Worm (Caenorhabditis elegans) whole organism, late embryonic: ENCODE results near the gene cest-8.

Source experiments
- C08G9.2 ChIP-seq: sonication (generic microtip); optimal IDR thresholded peaks from 2 replicates; lab custom pipeline; 2016; ENCODE audit warnings: mild to moderate bottlenecking, missing genetic modification characterization, moderate library complexity, missing compliant biosample characterization
- K09A11.1 ChIP-seq: sonication (generic microtip); optimal IDR thresholded peaks from 2 replicates; lab custom pipeline; 2017; ENCODE audit warnings: antibody characterized with exemption, mild to moderate bottlenecking, missing genetic modification characterization, missing compliant biosample characterization; ENCODE audit not compliant: insufficient read depth
- T23F11.4 ChIP-seq: fragments of 200-800 bp; sonication (Bioruptor generic); optimal IDR thresholded peaks from 2 replicates; lab custom pipeline; 2018; ENCODE audit warnings: mild to moderate bottlenecking, missing genetic modification characterization, missing compliant biosample characterization
- Y22D7AL.16 ChIP-seq: sonication (generic microtip); optimal IDR thresholded peaks from 2 replicates; lab custom pipeline; 2016; ENCODE audit warnings: missing genetic modification characterization, missing compliant biosample characterization
- ama-1 ChIP-seq: fragments of 150-350 bp; optimal IDR thresholded peaks from 2 replicates; lab custom pipeline; 2014
- ceh-14 ChIP-seq: sonication (generic microtip); optimal IDR thresholded peaks from 2 replicates; lab custom pipeline; 2016; ENCODE audit warnings: missing genotype, missing genetic modification characterization, missing compliant biosample characterization
- ceh-18 ChIP-seq: sonication (generic microtip); optimal IDR thresholded peaks from 2 replicates; lab custom pipeline; 2016; ENCODE audit warnings: missing genetic modification characterization, missing compliant biosample characterization
- ceh-2 ChIP-seq: sonication (generic microtip); optimal IDR thresholded peaks from 2 replicates; lab custom pipeline; 2016; ENCODE audit warnings: missing genotype, missing genetic modification characterization, missing compliant biosample characterization
- ceh-22 ChIP-seq: sonication (generic microtip); optimal IDR thresholded peaks from 2 replicates; lab custom pipeline; 2017; ENCODE audit warnings: missing biosample characterization, missing genetic modification characterization
- ceh-30 ChIP-seq: fragments of 150-350 bp; optimal IDR thresholded peaks from 2 replicates; lab custom pipeline; 2014; ENCODE audit warnings: missing biosample characterization, missing genetic modification characterization
- ceh-31 ChIP-seq: sonication (generic microtip); optimal IDR thresholded peaks from 2 replicates; lab custom pipeline; 2016; ENCODE audit warnings: missing genetic modification characterization, missing compliant biosample characterization
- ceh-34 ChIP-seq: sonication (generic microtip); optimal IDR thresholded peaks from 2 replicates; lab custom pipeline; 2016; ENCODE audit warnings: mild to moderate bottlenecking, missing genetic modification characterization, missing compliant biosample characterization
- ceh-45 ChIP-seq: fragments of 200-800 bp; sonication (Bioruptor generic); IDR thresholded peaks from 2 replicates; pipeline ENCODE4 v1.3.6; 2022; ENCODE audit warnings: missing genetic modification reagents, missing genetic modification characterization, missing compliant biosample characterization
- ceh-48 ChIP-seq: sonication (generic microtip); optimal IDR thresholded peaks from 2 replicates; lab custom pipeline; 2016; ENCODE audit warnings: missing genetic modification characterization, inconsistent platforms, missing compliant biosample characterization
- ceh-6 ChIP-seq: fragments of 200-800 bp; sonication (Bioruptor generic); optimal IDR thresholded peaks from 2 replicates; lab custom pipeline; 2018; ENCODE audit warnings: mild to moderate bottlenecking, missing genetic modification characterization, missing compliant biosample characterization
- ceh-9 ChIP-seq: sonication (generic microtip); optimal IDR thresholded peaks from 2 replicates; lab custom pipeline; 2016; ENCODE audit warnings: mild to moderate bottlenecking, missing genetic modification characterization, inconsistent platforms, missing compliant biosample characterization
- che-1 ChIP-seq: sonication (generic microtip); optimal IDR thresholded peaks from 2 replicates; lab custom pipeline; 2016; ENCODE audit warnings: mild to moderate bottlenecking, missing genetic modification characterization, missing compliant biosample characterization
- dve-1 ChIP-seq: sonication (generic microtip); optimal IDR thresholded peaks from 2 replicates; lab custom pipeline; 2017; ENCODE audit warnings: antibody characterized with exemption, mild to moderate bottlenecking, missing genetic modification characterization, missing compliant biosample characterization
- fkh-6 ChIP-seq: sonication (generic microtip); optimal IDR thresholded peaks from 2 replicates; lab custom pipeline; 2016; ENCODE audit warnings: missing genetic modification characterization, missing compliant biosample characterization
- gmeb-2 ChIP-seq: sonication (generic microtip); optimal IDR thresholded peaks from 2 replicates; lab custom pipeline; 2016; ENCODE audit warnings: missing genetic modification characterization, inconsistent platforms, missing compliant biosample characterization
- hlh-15 ChIP-seq: sonication (generic microtip); optimal IDR thresholded peaks from 2 replicates; lab custom pipeline; 2016; ENCODE audit warnings: missing genetic modification characterization, missing compliant biosample characterization
- hlh-30 ChIP-seq: sonication (generic microtip); optimal IDR thresholded peaks from 2 replicates; lab custom pipeline; 2017; ENCODE audit warnings: antibody characterized with exemption, missing genetic modification characterization, missing compliant biosample characterization; ENCODE audit not compliant: insufficient read depth
- lim-6 ChIP-seq: sonication (generic microtip); optimal IDR thresholded peaks from 2 replicates; lab custom pipeline; 2016; ENCODE audit warnings: missing genetic modification characterization, missing compliant biosample characterization
- madf-2 ChIP-seq: sonication (generic microtip); optimal IDR thresholded peaks from 2 replicates; lab custom pipeline; 2017; ENCODE audit warnings: missing genetic modification characterization, missing compliant biosample characterization
- mec-3 ChIP-seq: sonication (generic microtip); optimal IDR thresholded peaks from 2 replicates; lab custom pipeline; 2016; ENCODE audit warnings: borderline replicate concordance, missing genetic modification characterization, missing compliant biosample characterization
- nfya-1 ChIP-seq: sonication (generic microtip); optimal IDR thresholded peaks from 2 replicates; lab custom pipeline; 2017; ENCODE audit warnings: missing genetic modification characterization, mild to moderate bottlenecking, missing compliant biosample characterization, antibody characterized with exemption, moderate library complexity
- nhr-11 ChIP-seq: fragments of 150-350 bp; optimal IDR thresholded peaks from 2 replicates; lab custom pipeline; 2014; ENCODE audit warnings: missing biosample characterization, missing genetic modification characterization
- nhr-232 ChIP-seq: sonication (generic microtip); optimal IDR thresholded peaks from 2 replicates; lab custom pipeline; 2016; ENCODE audit warnings: missing genetic modification characterization, missing compliant biosample characterization
- pag-3 ChIP-seq: sonication (generic microtip); optimal IDR thresholded peaks from 2 replicates; lab custom pipeline; 2016; ENCODE audit warnings: missing compliant biosample characterization, missing genetic modification characterization, borderline replicate concordance
- pat-9 ChIP-seq: fragments of 200-800 bp; sonication (Bioruptor generic); optimal IDR thresholded peaks from 2 replicates; lab custom pipeline; 2018; ENCODE audit warnings: mild to moderate bottlenecking, missing genetic modification characterization, moderate library complexity, missing compliant biosample characterization
- pax-1 ChIP-seq: fragments of 150-350 bp; optimal IDR thresholded peaks from 2 replicates; lab custom pipeline; 2014; ENCODE audit warnings: missing biosample characterization, missing genetic modification characterization
- pros-1 ChIP-seq: fragments of 150-350 bp; optimal IDR thresholded peaks from 2 replicates; lab custom pipeline; 2014; ENCODE audit warnings: missing biosample characterization, missing genetic modification reagents, missing genetic modification characterization
- rnt-1 ChIP-seq: sonication (generic microtip); optimal IDR thresholded peaks from 2 replicates; lab custom pipeline; 2016; ENCODE audit warnings: missing genetic modification characterization, missing compliant biosample characterization
- sdc-2 ChIP-seq: sonication (generic microtip); optimal IDR thresholded peaks from 2 replicates; lab custom pipeline; 2016; ENCODE audit warnings: missing genotype, missing genetic modification characterization, missing compliant biosample characterization
- sox-4 ChIP-seq: sonication (generic microtip); optimal IDR thresholded peaks from 2 replicates; lab custom pipeline; 2017; ENCODE audit warnings: mild to moderate bottlenecking, missing genetic modification characterization, inconsistent platforms, missing compliant biosample characterization
- tbx-2 ChIP-seq: sonication (generic microtip); optimal IDR thresholded peaks from 2 replicates; lab custom pipeline; 2016; ENCODE audit warnings: missing genetic modification characterization, missing compliant biosample characterization
- tbx-7 ChIP-seq: sonication (generic microtip); optimal IDR thresholded peaks from 2 replicates; lab custom pipeline; 2016; ENCODE audit warnings: missing genotype, missing genetic modification characterization, missing compliant biosample characterization
- ttx-3 ChIP-seq: sonication (generic microtip); optimal IDR thresholded peaks from 2 replicates; lab custom pipeline; 2016; ENCODE audit warnings: missing genetic modification reagents, missing genetic modification characterization, missing compliant biosample characterization
- unc-3 ChIP-seq, 2 experiments: fragments of 200-800 bp in 1 of 2; sonication (Bioruptor generic) in 1 of 2; sonication (generic microtip) in 1 of 2; conservative IDR thresholded peaks in 1 of 2; optimal IDR thresholded peaks in 1 of 2; 2 replicates each; pipeline versions ENCODE4 v1.3.6 to Lab custom; 2016 to 2022; ENCODE audit warnings: missing compliant biosample characterization in 2 of 2, missing genetic modification characterization in 2 of 2, missing genetic modification reagents in 1 of 2
- unc-42 ChIP-seq: sonication (generic microtip); optimal IDR thresholded peaks from 2 replicates; lab custom pipeline; 2016; ENCODE audit warnings: missing genotype, missing genetic modification characterization, missing compliant biosample characterization
- unc-55 ChIP-seq: sonication (generic microtip); optimal IDR thresholded peaks from 2 replicates; lab custom pipeline; 2017; ENCODE audit warnings: missing biosample characterization, missing genetic modification reagents, missing genetic modification characterization
- unc-86 ChIP-seq: sonication (generic microtip); optimal IDR thresholded peaks from 2 replicates; lab custom pipeline; 2016; ENCODE audit warnings: missing genetic modification characterization, missing compliant biosample characterization
- ztf-16 ChIP-seq: sonication (generic microtip); optimal IDR thresholded peaks from 2 replicates; lab custom pipeline; 2017; ENCODE audit warnings: missing genetic modification characterization, missing compliant biosample characterization

Gene cest-8

DNA sequence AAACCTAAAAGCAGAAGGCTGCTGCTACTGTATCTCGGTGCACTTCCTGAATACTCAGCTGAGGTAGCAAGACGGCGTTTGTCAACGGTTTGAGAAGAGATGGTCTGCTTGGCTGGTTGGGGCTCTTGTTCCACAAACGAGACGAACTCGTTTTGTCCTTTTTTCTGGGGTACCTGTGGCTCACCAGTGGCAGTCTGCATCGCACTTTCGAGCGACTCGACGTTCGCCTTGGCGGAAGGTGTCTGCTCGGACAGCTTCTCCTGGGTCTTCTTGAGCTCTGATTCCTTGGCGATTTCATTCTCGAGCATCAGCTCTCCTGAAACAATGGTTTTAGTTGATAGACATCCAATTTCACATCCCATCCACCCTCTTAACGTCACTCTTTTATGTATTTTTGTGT lies 18.0 kb upstream of the cest-8 start:
- no peak for TF ChIP-seq unc-55 (GFP tag; lab: Kevin White, UChicago)
- no peak for TF ChIP-seq lim-6 (tag; lab: Kevin White, UChicago)
- TF ChIP-seq nhr-232 (tag; lab: Kevin White, UChicago), result no peak
- no peak for TF ChIP-seq hlh-15 (tag; lab: Kevin White, UChicago)
- no peak for TF ChIP-seq ceh-6 (GFP tag; lab: Kevin White, UChicago)
- TF ChIP-seq ceh-48, result no peak
- no peak for TF ChIP-seq tbx-2 (tag; lab: Kevin White, UChicago)
- TF ChIP-seq ceh-22 (tag; lab: Kevin White, UChicago), result no peak
- no peak for TF ChIP-seq pat-9 (tag; lab: Kevin White, UChicago)
- no peak for TF ChIP-seq nhr-11 (tag; lab: Kevin White, UChicago)
- TF ChIP-seq ztf-16 (tag; lab: Kevin White, UChicago), result no peak
- no peak for TF ChIP-seq K09A11.1 (tag; lab: Kevin White, UChicago)
- TF ChIP-seq dve-1, result no peak
- TF ChIP-seq, all 69 proteins: peak for 0

DNA sequence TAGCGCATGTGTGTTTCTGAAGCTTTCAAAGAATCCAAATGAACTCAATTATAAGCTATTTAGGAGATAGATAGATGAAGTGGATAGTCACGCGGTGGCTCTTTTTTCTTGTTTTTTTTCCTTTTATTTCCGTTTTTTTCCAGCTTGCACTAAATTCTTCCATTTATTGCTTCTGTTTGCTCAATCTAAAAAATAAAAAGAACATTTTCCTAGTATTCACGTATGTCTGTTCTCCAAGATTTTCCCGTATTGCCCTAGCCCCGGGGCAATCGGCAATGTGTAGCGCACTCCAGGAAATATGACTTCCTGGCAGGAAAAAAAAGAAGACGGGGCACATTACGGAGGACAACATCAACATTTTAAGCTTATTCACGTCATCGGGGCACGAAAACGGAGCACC lies 17.6 kb upstream of the cest-8 start:
- no peak for TF ChIP-seq T23F11.4 (GFP tag; lab: Kevin White, UChicago)
- no peak for TF ChIP-seq pax-1 (tag; lab: Kevin White, UChicago)
- no peak for TF ChIP-seq ttx-3 (tag; lab: Kevin White, UChicago)
- no peak for TF ChIP-seq ceh-2 (tag; lab: Kevin White, UChicago)
- TF ChIP-seq dve-1, result no peak
- no peak for TF ChIP-seq ama-1 (lab: Kevin White, UChicago)
- no peak for TF ChIP-seq unc-42
- no peak for TF ChIP-seq unc-3 (GFP tag; conservative IDR thresholded peaks at IDR 0.05; lab: Robert Waterston, UW)
- TF ChIP-seq unc-3 (tag; optimal IDR thresholded peaks at IDR 0.05; lab: Kevin White, UChicago), result no peak
- no peak for TF ChIP-seq ceh-30
- no peak for TF ChIP-seq ceh-48
- no peak for TF ChIP-seq ceh-34
- TF ChIP-seq hlh-15 (tag; lab: Kevin White, UChicago), result no peak

DNA sequence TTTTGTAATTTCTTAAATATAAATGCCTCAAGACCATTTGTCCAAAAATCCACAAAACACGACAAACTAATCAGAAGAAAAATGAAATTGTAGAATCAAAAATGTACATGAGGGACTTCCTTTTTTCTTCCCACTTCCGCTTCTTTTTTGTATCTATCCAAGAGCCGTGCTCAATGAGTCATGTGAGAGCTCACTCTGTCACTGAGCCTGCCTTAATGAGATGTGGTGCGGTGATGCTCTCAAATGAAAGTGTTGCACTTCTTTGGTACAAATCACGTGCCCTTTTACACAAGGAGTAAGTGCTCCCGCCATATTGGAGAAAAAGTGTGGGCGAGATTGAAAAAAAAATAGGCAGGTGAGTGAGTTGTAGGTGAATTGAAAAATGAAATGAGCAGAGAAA lies 15.1 kb upstream of the cest-8 start:
- TF ChIP-seq unc-42, result peak; percentile 26
- no peak for TF ChIP-seq ama-1 (lab: Kevin White, UChicago)
- TF ChIP-seq Y22D7AL.16, result no peak
- TF ChIP-seq hlh-15 (tag; lab: Kevin White, UChicago), result no peak
- TF ChIP-seq ceh-2 (tag; lab: Kevin White, UChicago), result no peak
- peak; percentile 23 for TF ChIP-seq ceh-14
- TF ChIP-seq hlh-30 (tag; lab: Kevin White, UChicago), result peak; percentile 79

DNA sequence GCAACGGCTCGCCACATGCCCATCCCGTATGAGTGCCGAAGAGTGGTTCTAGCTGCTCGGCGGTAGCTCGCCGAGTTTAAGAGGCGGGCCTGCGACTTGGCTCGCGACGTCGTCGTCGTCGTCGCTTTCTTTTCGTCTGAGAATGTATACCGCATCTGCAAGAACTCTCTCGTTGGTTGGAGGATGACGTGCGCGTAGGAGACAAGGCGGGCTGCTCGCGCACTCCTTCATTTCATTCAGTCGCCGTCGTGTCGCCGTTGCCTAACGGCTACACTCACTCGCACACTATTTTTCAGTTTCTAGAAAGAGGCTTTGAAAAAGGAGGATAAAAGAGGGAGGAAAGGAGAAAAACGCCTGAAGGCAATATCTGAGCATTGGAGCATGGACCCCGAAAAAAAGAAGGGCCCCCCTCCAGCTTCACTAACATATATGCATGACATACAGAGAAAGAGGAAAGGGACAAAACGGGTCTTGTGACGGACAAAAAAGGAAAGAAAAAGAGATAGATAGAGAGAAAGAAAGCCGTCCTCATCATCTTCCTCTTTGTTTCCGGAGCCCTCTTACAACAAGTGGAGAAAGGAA lies 13.9 kb upstream of the cest-8 start:
- TF ChIP-seq C08G9.2 (tag; lab: Kevin White, UChicago), result peak; percentile 35
- TF ChIP-seq K09A11.1 (tag; lab: Kevin White, UChicago), result no peak
- TF ChIP-seq ceh-2 (tag; lab: Kevin White, UChicago), result no peak
- TF ChIP-seq ceh-9, result no peak
- TF ChIP-seq ceh-18 (tag; lab: Kevin White, UChicago), result peak; percentile 17
- no peak for TF ChIP-seq che-1
- TF ChIP-seq unc-86 (tag; lab: Kevin White, UChicago), result peak; percentile 48
- TF ChIP-seq madf-2, result peak; percentile 94
- TF ChIP-seq gmeb-2 (tag; lab: Kevin White, UChicago), result no peak
- TF ChIP-seq tbx-7 (tag; lab: Kevin White, UChicago), result no peak
- TF ChIP-seq unc-42, result peak; percentile 54
- peak; percentile 11 for TF ChIP-seq sox-4 (tag; lab: Kevin White, UChicago)
- peak; percentile 40 for TF ChIP-seq ceh-14
- TF ChIP-seq sdc-2 (tag; lab: Kevin White, UChicago), result peak; percentile 29
- TF ChIP-seq fkh-6, result no peak
- TF ChIP-seq ceh-34, result peak; percentile 49
- no peak for TF ChIP-seq rnt-1 (tag; lab: Kevin White, UChicago)
- no peak for TF ChIP-seq ceh-6 (GFP tag; lab: Kevin White, UChicago)
- TF ChIP-seq pag-3 (tag; lab: Kevin White, UChicago), result no peak
- TF ChIP-seq unc-3 (GFP tag; conservative IDR thresholded peaks at IDR 0.05; lab: Robert Waterston, UW), result 0 out of 2 replicates have a peak, but pooled peaks have one; percentile 26
- TF ChIP-seq unc-3 (tag; optimal IDR thresholded peaks at IDR 0.05; lab: Kevin White, UChicago), result no peak
- TF ChIP-seq hlh-30 (tag; lab: Kevin White, UChicago), result peak; percentile 41
- TF ChIP-seq ceh-31 (tag; lab: Kevin White, UChicago), result peak; percentile 67
- TF ChIP-seq mec-3 (tag; lab: Kevin White, UChicago), result peak; percentile 5
- TF ChIP-seq nfya-1, result peak; percentile 9
- no peak for TF ChIP-seq ceh-45 (GFP tag; lab: Robert Waterston, UW)
- peak; percentile 64 for TF ChIP-seq tbx-2 (tag; lab: Kevin White, UChicago)
- TF ChIP-seq pros-1 (tag; lab: Kevin White, UChicago), result no peak
